Fruit fly (Drosophila melanogaster) whole organism, embryonic: ENCODE data around the gene CG18234.

Experiments used
- Antp ChIP-seq: fragments of 200-800 bp; sonication (Bioruptor generic); optimal IDR thresholded peaks from 3 replicates; lab custom pipeline; 2016; ENCODE audit warnings: missing biosample characterization, missing genetic modification characterization
- CG10431 ChIP-seq: fragments of 200-800 bp; sonication (Bioruptor generic); optimal IDR thresholded peaks from 3 replicates; lab custom pipeline; 2018; ENCODE audit warnings: missing biosample characterization, mild to moderate bottlenecking, missing genetic modification characterization
- CG10543 ChIP-seq: fragments of 200-800 bp; sonication (Bioruptor generic); optimal IDR thresholded peaks from 3 replicates; lab custom pipeline; 2017; ENCODE audit warnings: missing biosample characterization, mild to moderate bottlenecking, missing genetic modification characterization, moderate library complexity
- CG11398 ChIP-seq: fragments of 200-800 bp; sonication (Bioruptor generic); optimal IDR thresholded peaks from 2 replicates; lab custom pipeline; 2016; ENCODE audit warnings: missing biosample characterization, missing genetic modification characterization
- CG12071 ChIP-seq: fragments of 200-800 bp; sonication (Bioruptor generic); optimal IDR thresholded peaks from 3 replicates; lab custom pipeline; 2018; ENCODE audit warnings: missing biosample characterization, mild to moderate bottlenecking, missing genetic modification characterization
- CG12299 ChIP-seq: fragments of 200-800 bp; sonication (Bioruptor generic); optimal IDR thresholded peaks from 2 replicates; lab custom pipeline; 2018; ENCODE audit warnings: missing biosample characterization, mild to moderate bottlenecking, missing genetic modification characterization
- CG15514 ChIP-seq: fragments of 200-800 bp; sonication (Bioruptor generic); optimal IDR thresholded peaks from 3 replicates; lab custom pipeline; 2017; ENCODE audit warnings: missing biosample characterization, missing genetic modification characterization, mild to moderate bottlenecking, moderate library complexity, missing genetic modification reagents
- CG1603 ChIP-seq: fragments of 200-800 bp; sonication (Bioruptor generic); optimal IDR thresholded peaks from 2 replicates; lab custom pipeline; 2019; ENCODE audit warnings: missing biosample characterization, mild to moderate bottlenecking, missing genetic modification characterization, moderate library complexity
- CG17802 ChIP-seq: fragments of 200-800 bp; sonication (Bioruptor generic); optimal IDR thresholded peaks from 2 replicates; lab custom pipeline; 2018; ENCODE audit warnings: missing biosample characterization, mild to moderate bottlenecking, missing genetic modification characterization, moderate library complexity
- CG18262 ChIP-seq: fragments of 200-800 bp; optimal IDR thresholded peaks from 3 replicates; lab custom pipeline; 2019; ENCODE audit warnings: missing biosample characterization, mild to moderate bottlenecking, missing genetic modification characterization, moderate library complexity
- CG2202 ChIP-seq: fragments of 200-800 bp; sonication (Bioruptor generic); optimal IDR thresholded peaks from 2 replicates; lab custom pipeline; 2018; ENCODE audit warnings: missing biosample characterization, mild to moderate bottlenecking, missing genetic modification characterization
- CG2889 ChIP-seq: fragments of 200-800 bp; sonication (Bioruptor generic); IDR thresholded peaks from 3 replicates; pipeline ENCODE4 v1.3.6; 2022; ENCODE audit warnings: missing biosample characterization, missing genetic modification characterization
- CG32532 ChIP-seq: fragments of 200-800 bp; sonication (Bioruptor generic); IDR thresholded peaks from 2 replicates; pipeline ENCODE4 v1.3.6; 2022; ENCODE audit warnings: missing biosample characterization, missing genetic modification characterization
- CG6272 ChIP-seq: fragments of 200-800 bp; sonication (Bioruptor generic); IDR thresholded peaks from 2 replicates; pipeline ENCODE4 v1.3.6; 2022; ENCODE audit warnings: missing biosample characterization, missing genetic modification characterization
- CG6854 ChIP-seq: fragments of 200-800 bp; sonication (Bioruptor generic); optimal IDR thresholded peaks from 3 replicates; lab custom pipeline; 2017; ENCODE audit warnings: missing biosample characterization, mild to moderate bottlenecking, missing genetic modification characterization
- CG7556 ChIP-seq: fragments of 200-800 bp; sonication (Bioruptor generic); optimal IDR thresholded peaks from 2 replicates; lab custom pipeline; 2017; ENCODE audit warnings: missing biosample characterization, mild to moderate bottlenecking, missing genetic modification characterization
- CG9215 ChIP-seq: fragments of 200-800 bp; sonication (Bioruptor generic); IDR thresholded peaks from 2 replicates; pipeline ENCODE4 v1.3.6; 2022; ENCODE audit warnings: missing biosample characterization, missing genetic modification characterization
- D19A ChIP-seq: fragments of 200-800 bp; optimal IDR thresholded peaks from 3 replicates; lab custom pipeline; 2019; ENCODE audit warnings: missing biosample characterization, mild to moderate bottlenecking, missing genetic modification characterization, moderate library complexity
- HHEX ChIP-seq: fragments of 200-800 bp; sonication (Bioruptor generic); optimal IDR thresholded peaks from 3 replicates; lab custom pipeline; 2017; ENCODE audit warnings: missing biosample characterization, mild to moderate bottlenecking, missing genetic modification characterization, missing genetic modification reagents
- Hr3 ChIP-seq: fragments of 200-800 bp; sonication (Bioruptor generic); optimal IDR thresholded peaks from 3 replicates; lab custom pipeline; 2016; ENCODE audit warnings: missing biosample characterization, missing genetic modification characterization
- Med ChIP-seq: fragments of 200-800 bp; sonication (Bioruptor generic); peaks from one replicate; lab custom pipeline; 2016; ENCODE audit warnings: missing biosample characterization, missing genetic modification characterization, mild to moderate bottlenecking, inconsistent platforms, moderate library complexity
- NC2β ChIP-seq: fragments of 200-800 bp; sonication (Bioruptor generic); optimal IDR thresholded peaks from 2 replicates; lab custom pipeline; 2016; ENCODE audit warnings: missing biosample characterization, missing genetic modification characterization
- Six4 ChIP-seq: fragments of 200-800 bp; sonication (Bioruptor generic); optimal IDR thresholded peaks from 2 replicates; lab custom pipeline; 2016; ENCODE audit warnings: missing biosample characterization, missing genetic modification characterization
- amos ChIP-seq: fragments of 200-800 bp; sonication (Bioruptor generic); IDR thresholded peaks from 2 replicates; pipeline ENCODE4 v1.3.6; 2022; ENCODE audit warnings: missing biosample characterization, missing genetic modification characterization; ENCODE audit not compliant: partially characterized antibody
- ap ChIP-seq: fragments of 200-800 bp; sonication (Bioruptor generic); IDR thresholded peaks from 2 replicates; pipeline ENCODE4 v1.3.6; 2022; ENCODE audit warnings: missing biosample characterization, missing genetic modification characterization
- ase ChIP-seq: fragments of 200-800 bp; sonication (Bioruptor generic); IDR thresholded peaks from 3 replicates; pipeline ENCODE4 v1.3.6; 2022; ENCODE audit warnings: missing biosample characterization, missing genetic modification characterization
- btn ChIP-seq: fragments of 200-800 bp; sonication (Bioruptor generic); optimal IDR thresholded peaks from 2 replicates; lab custom pipeline; 2016; ENCODE audit warnings: missing biosample characterization, missing genetic modification characterization
- chinmo ChIP-seq: fragments of 200-800 bp; sonication (Bioruptor generic); IDR thresholded peaks from 4 replicates; pipeline ENCODE4 v1.3.6; 2022; ENCODE audit warnings: missing biosample characterization, missing genetic modification characterization; ENCODE audit not compliant: partially characterized antibody
- chn ChIP-seq: fragments of 200-800 bp; sonication (Bioruptor generic); optimal IDR thresholded peaks from 2 replicates; lab custom pipeline; 2016; ENCODE audit warnings: missing biosample characterization, missing genetic modification characterization
- corto ChIP-seq: fragments of 200-800 bp; sonication (Bioruptor generic); optimal IDR thresholded peaks from 2 replicates; lab custom pipeline; 2016; ENCODE audit warnings: missing biosample characterization, mild to moderate bottlenecking, missing genetic modification characterization, moderate library complexity
- dmrt99B ChIP-seq: fragments of 200-800 bp; sonication (Bioruptor generic); optimal IDR thresholded peaks from 2 replicates; lab custom pipeline; 2018; ENCODE audit warnings: missing biosample characterization, mild to moderate bottlenecking, missing genetic modification characterization, moderate library complexity
- dpn ChIP-seq, 2 experiments: fragments of 200-800 bp; sonication (Bioruptor generic); optimal IDR thresholded peaks; 3 replicates each; lab custom pipeline; 2016; ENCODE audit warnings: missing biosample characterization in 2 of 2, missing genetic modification characterization in 2 of 2
- gem ChIP-seq: fragments of 200-800 bp; sonication (Bioruptor generic); optimal IDR thresholded peaks from 2 replicates; lab custom pipeline; 2019; ENCODE audit warnings: missing biosample characterization, mild to moderate bottlenecking, missing genetic modification characterization, moderate library complexity
- gro ChIP-seq: fragments of 200-800 bp; sonication (Bioruptor generic); optimal IDR thresholded peaks from 2 replicates; lab custom pipeline; 2016; ENCODE audit warnings: missing biosample characterization, missing genetic modification characterization
- her ChIP-seq: fragments of 200-800 bp; sonication (Bioruptor generic); optimal IDR thresholded peaks from 2 replicates; lab custom pipeline; 2016; ENCODE audit warnings: missing biosample characterization, missing genetic modification characterization
- jigr1 ChIP-seq: fragments of 200-800 bp; sonication (Bioruptor generic); IDR thresholded peaks from 3 replicates; pipeline ENCODE4 v1.3.6; 2022; ENCODE audit warnings: missing biosample characterization, missing genetic modification characterization
- jumu ChIP-seq: fragments of 200-800 bp; sonication (Bioruptor generic); optimal IDR thresholded peaks from 3 replicates; lab custom pipeline; 2016; ENCODE audit warnings: missing biosample characterization, missing genetic modification characterization
- nmo ChIP-seq: fragments of 200-800 bp; sonication (Bioruptor generic); optimal IDR thresholded peaks from 2 replicates; lab custom pipeline; 2018; ENCODE audit warnings: missing biosample characterization, mild to moderate bottlenecking, missing genetic modification characterization, moderate library complexity
- peb ChIP-seq: fragments of 200-800 bp; sonication (Bioruptor generic); IDR thresholded peaks from 2 replicates; pipeline ENCODE4 v1.3.6; 2022; ENCODE audit warnings: missing biosample characterization, missing genetic modification characterization
- pfk ChIP-seq: fragments of 200-800 bp; sonication (Bioruptor generic); optimal IDR thresholded peaks from 2 replicates; lab custom pipeline; 2018; ENCODE audit warnings: missing biosample characterization, mild to moderate bottlenecking, missing genetic modification characterization, moderate library complexity
- sd ChIP-seq: fragments of 200-800 bp; sonication (Bioruptor generic); optimal IDR thresholded peaks from 3 replicates; lab custom pipeline; 2018; ENCODE audit warnings: missing biosample characterization, mild to moderate bottlenecking, missing genetic modification characterization, moderate library complexity
- stwl ChIP-seq: fragments of 200-800 bp; sonication (Bioruptor generic); optimal IDR thresholded peaks from 3 replicates; lab custom pipeline; 2018; ENCODE audit warnings: missing biosample characterization, mild to moderate bottlenecking, missing genetic modification characterization, moderate library complexity
- ttk ChIP-seq: fragments of 200-800 bp; sonication (Bioruptor generic); IDR thresholded peaks from 2 replicates; pipeline ENCODE4 v2.1.2; 2022; ENCODE audit warnings: missing biosample characterization, missing genetic modification characterization
- z ChIP-seq: fragments of 200-800 bp; sonication (Bioruptor generic); IDR thresholded peaks from 3 replicates; pipeline ENCODE4 v1.3.6; 2022; ENCODE audit warnings: missing biosample characterization, missing genetic modification characterization

The CG18234 gene

DNA sequence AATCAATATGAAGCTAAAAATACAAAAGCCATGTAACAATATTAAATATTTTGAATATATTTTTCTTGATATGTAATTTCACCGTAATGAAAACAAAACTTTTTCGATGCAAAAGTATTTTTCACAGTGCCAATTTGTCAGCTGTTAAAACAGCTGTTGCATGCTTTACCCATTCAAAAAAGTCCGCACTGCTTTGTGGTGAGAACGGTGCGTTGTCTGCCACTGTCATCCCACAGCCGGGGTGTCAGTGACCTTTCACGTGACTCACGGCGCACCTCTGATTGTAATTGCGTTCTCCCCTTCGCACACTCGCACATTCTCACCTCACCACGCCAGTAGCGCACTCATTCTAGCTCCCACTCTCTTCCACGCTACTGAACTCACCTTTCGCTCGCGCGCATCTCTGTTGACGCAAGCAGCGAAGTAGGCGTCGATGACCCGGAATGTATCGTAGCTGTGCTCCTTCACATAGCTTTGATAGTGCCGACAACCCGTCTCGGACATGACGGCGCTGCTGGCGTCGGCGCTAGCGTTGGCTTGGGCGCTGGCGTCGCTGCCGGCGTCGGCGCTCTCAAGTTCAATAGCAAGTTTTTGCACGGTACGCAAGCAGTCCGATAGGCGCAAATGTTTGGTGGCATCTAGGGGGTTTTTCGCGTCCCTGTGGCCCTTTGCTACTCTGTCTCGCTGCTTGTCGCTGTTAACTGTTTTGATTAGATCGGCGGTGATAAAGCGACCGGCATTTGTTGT, 17.9 kb downstream of the CG18234 start (continued):
- TF ChIP-seq CG10543 (GFP tag; lab: Kevin White, UChicago) (peak; percentile 43), CG18262 (tag; lab: Kevin White, UChicago) (peak; percentile 69), amos (GFP tag; lab: Robert Waterston, UW) (peak; percentile 74), Antp (GFP tag; lab: Kevin White, UChicago) (peak; percentile 66), CG32532 (GFP tag; lab: Robert Waterston, UW) (peak; percentile 69), gem (tag; lab: Kevin White, UChicago) (peak; percentile 62), CG2889 (GFP tag; lab: Robert Waterston, UW) (0 out of 3 replicates have a peak, but pooled peaks have one; percentile 29), CG15514 (GFP tag; lab: Kevin White, UChicago) (peak; percentile 47), Med (GFP tag; lab: Kevin White, UChicago) (peak; percentile 96), nmo (peak; percentile 42), stwl (tag; lab: Kevin White, UChicago) (peak; percentile 66), dpn (GFP tag; optimal IDR thresholded peaks at IDR 0.05; lab: Kevin White, UChicago) (peak; percentile 49 to 55), CG12299 (no peak), z (GFP tag; lab: Robert Waterston, UW) (0 out of 3 replicates have a peak, but pooled peaks have one; percentile 21), CG11398 (GFP tag; lab: Kevin White, UChicago) (peak; percentile 4), sd (peak; percentile 90), btn (no peak), her (peak; percentile 54), CG17802 (tag; lab: Kevin White, UChicago) (peak; percentile 14), chinmo (GFP tag; lab: Robert Waterston, UW) (peak; percentile 79; the same call in 3 of the 4 replicates), dmrt99B (tag; lab: Kevin White, UChicago) (peak; percentile 26), CG1603 (tag; lab: Kevin White, UChicago) (peak; percentile 44), Six4 (no peak), CG12071 (peak; percentile 67), D19A (tag; lab: Kevin White, UChicago) (peak; percentile 59), ttk (GFP tag; lab: Robert Waterston, UW) (peak; percentile 41; the same call in 1 of the 2 replicates), corto (no peak), jumu (GFP tag; lab: Kevin White, UChicago) (peak; percentile 25), CG7556 (GFP tag; lab: Kevin White, UChicago) (peak; percentile 36), jigr1 (GFP tag; lab: Robert Waterston, UW) (no peak), CG6272 (GFP tag; lab: Robert Waterston, UW) (no peak), chn (GFP tag; lab: Kevin White, UChicago) (peak; percentile 55), CG2202 (tag; lab: Kevin White, UChicago) (peak; percentile 13), peb (GFP tag; lab: Robert Waterston, UW) (no peak), HHEX (GFP tag; lab: Kevin White, UChicago) (peak; percentile 23), Hr3 (GFP tag; lab: Kevin White, UChicago) (peak; percentile 23), ap (GFP tag; lab: Robert Waterston, UW) (peak; percentile 41; the same call in 1 of the 2 replicates), CG10431 (GFP tag; lab: Kevin White, UChicago) (no peak), ase (GFP tag; lab: Robert Waterston, UW) (no peak), pfk (no peak), NC2β (GFP tag; lab: Kevin White, UChicago) (no peak), CG9215 (no peak), CG6854 (peak; percentile 20), gro (GFP tag; lab: Kevin White, UChicago) (peak; percentile 49)
- TF ChIP-seq, all 482 proteins: peak for 265
